Worm (Caenorhabditis elegans): ENCODE results near the gene dnj-18.

DNA sequence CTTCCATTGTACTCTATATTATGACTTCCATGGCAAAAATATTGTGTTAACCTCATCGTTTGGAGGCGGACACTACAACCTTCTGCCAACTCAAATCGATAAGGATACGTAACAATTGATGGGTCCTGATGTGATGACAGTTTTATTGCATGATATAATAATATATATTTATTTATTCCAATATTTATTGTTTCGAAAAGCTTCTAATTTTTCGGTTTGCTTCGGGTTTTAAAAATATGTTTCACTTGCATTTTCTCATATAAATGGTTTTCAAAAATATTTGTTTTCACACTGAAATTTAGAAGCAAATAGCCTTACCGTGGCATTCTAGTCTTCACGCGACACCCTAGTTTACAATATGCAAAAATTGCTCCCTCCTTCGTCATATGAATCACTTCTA, 8.8 kb downstream of the dnj-18 start, which contains the start of gene T04A8.13:
- TF ChIP-seq nhr-28 (tag; optimal IDR thresholded peaks at IDR 0.05) (no peak), lsy-2 (tag; optimal IDR thresholded peaks at IDR 0.05) (no peak), elt-3 (tag; optimal IDR thresholded peaks at IDR 0.05) (no peak)

All from whole organism, mixed stage, embryonic.